Worm (Caenorhabditis elegans) whole organism, L1 larva: ENCODE data around the gene ceh-13.

Experiments
- C04F5.9 ChIP-seq: sonication (generic microtip); optimal IDR thresholded peaks from 2 replicates; lab custom pipeline; 2016; ENCODE audit warnings: missing genetic modification characterization, missing compliant biosample characterization
- C16A3.4 ChIP-seq: fragments of 150-350 bp; optimal IDR thresholded peaks from 2 replicates; lab custom pipeline; 2014; ENCODE audit warnings: missing biosample characterization, missing genetic modification characterization
- C34B4.2 ChIP-seq: sonication (generic microtip); optimal IDR thresholded peaks from 2 replicates; lab custom pipeline; 2017; ENCODE audit warnings: mild to moderate bottlenecking, missing genetic modification characterization, missing compliant biosample characterization
- Y116A8C.19 ChIP-seq: sonication (generic microtip); optimal IDR thresholded peaks from 2 replicates; lab custom pipeline; 2016; ENCODE audit warnings: missing compliant biosample characterization, missing genetic modification characterization, borderline replicate concordance
- aha-1 ChIP-seq: fragments of 150-350 bp; optimal IDR thresholded peaks from 2 replicates; lab custom pipeline; 2014; ENCODE audit warnings: missing biosample characterization, missing genetic modification characterization
- alr-1 ChIP-seq: fragments of 200-800 bp; sonication (Bioruptor generic); optimal IDR thresholded peaks from 2 replicates; lab custom pipeline; 2018; ENCODE audit warnings: borderline replicate concordance, mild to moderate bottlenecking, missing genetic modification characterization, missing compliant biosample characterization
- ama-1 ChIP-seq: fragments of 150-350 bp; optimal IDR thresholded peaks from 2 replicates; lab custom pipeline; 2014
- ceh-63 ChIP-seq: fragments of 200-800 bp; sonication (Bioruptor generic); optimal IDR thresholded peaks from 2 replicates; lab custom pipeline; 2018; ENCODE audit warnings: mild to moderate bottlenecking, missing genetic modification characterization, missing compliant biosample characterization
- ceh-8 ChIP-seq: fragments of 200-800 bp; sonication (Bioruptor generic); optimal IDR thresholded peaks from 2 replicates; lab custom pipeline; 2018; ENCODE audit warnings: mild to moderate bottlenecking, missing genetic modification characterization, moderate library complexity, missing compliant biosample characterization
- ceh-90 ChIP-seq: sonication (generic microtip); optimal IDR thresholded peaks from 2 replicates; lab custom pipeline; 2016; ENCODE audit warnings: missing genetic modification characterization, missing compliant biosample characterization
- fos-1 ChIP-seq: fragments of 150-350 bp; optimal IDR thresholded peaks from 2 replicates; lab custom pipeline; 2014; ENCODE audit warnings: missing biosample characterization, missing genetic modification characterization
- grh-1 ChIP-seq: fragments of 200-800 bp; sonication (Bioruptor generic); IDR thresholded peaks from 2 replicates; pipeline ENCODE4 v1.3.6; 2022; ENCODE audit warnings: missing genetic modification reagents, missing genetic modification characterization, missing compliant biosample characterization
- hlh-17 ChIP-seq: fragments of 200-800 bp; sonication (Bioruptor generic); optimal IDR thresholded peaks from 2 replicates; lab custom pipeline; 2018; ENCODE audit warnings: missing genetic modification characterization, mild to moderate bottlenecking, missing compliant biosample characterization, moderate library complexity, borderline replicate concordance
- hpl-2 ChIP-seq: fragments of 150-350 bp; optimal IDR thresholded peaks from 2 replicates; lab custom pipeline; 2014; ENCODE audit warnings: missing biosample characterization, missing genetic modification reagents, missing genetic modification characterization
- isw-1 ChIP-seq: fragments of 200-800 bp; sonication (Bioruptor generic); IDR thresholded peaks from 2 replicates; pipeline ENCODE4 v1.3.6; 2022; ENCODE audit warnings: missing genetic modification characterization, missing compliant biosample characterization
- lin-13 ChIP-seq: fragments of 150-350 bp; optimal IDR thresholded peaks from 2 replicates; lab custom pipeline; 2014; ENCODE audit warnings: missing biosample characterization, missing genetic modification reagents, missing genetic modification characterization
- lin-15B ChIP-seq: fragments of 150-350 bp; sonication (generic microtip); optimal IDR thresholded peaks from 3 replicates; lab custom pipeline; 2014; ENCODE audit warnings: missing biosample characterization, missing genetic modification characterization
- lin-39 ChIP-seq: fragments of 150-350 bp; optimal IDR thresholded peaks from 2 replicates; lab custom pipeline; 2014; ENCODE audit warnings: missing biosample characterization, missing genetic modification reagents, missing genetic modification characterization
- lir-3 ChIP-seq: sonication (generic microtip); optimal IDR thresholded peaks from 2 replicates; lab custom pipeline; 2016; ENCODE audit warnings: mild to moderate bottlenecking, missing genetic modification characterization, moderate library complexity, missing compliant biosample characterization; ENCODE audit not compliant: poor library complexity
- mab-9 ChIP-seq: fragments of 200-800 bp; sonication (Bioruptor generic); IDR thresholded peaks from 2 replicates; pipeline ENCODE4 v1.3.6; 2022; ENCODE audit warnings: missing genetic modification reagents, missing genetic modification characterization, missing compliant biosample characterization
- mdl-1 ChIP-seq, 2 experiments: fragments of 150-350 bp; optimal IDR thresholded peaks; 2 replicates each; lab custom pipeline; 2014 to 2017; ENCODE audit warnings: missing biosample characterization in 2 of 2, missing genetic modification characterization in 2 of 2, inconsistent platforms in 1 of 2
- mef-2 ChIP-seq: fragments of 150-350 bp; optimal IDR thresholded peaks from 2 replicates; lab custom pipeline; 2014; ENCODE audit warnings: missing biosample characterization, missing genetic modification characterization
- nhr-19 ChIP-seq: fragments of 200-800 bp; sonication (Bioruptor generic); conservative IDR thresholded peaks from 2 replicates; pipeline ENCODE4 v1.3.6; 2022; ENCODE audit warnings: missing genetic modification characterization, missing compliant biosample characterization
- nhr-237 ChIP-seq: fragments of 150-350 bp; optimal IDR thresholded peaks from 2 replicates; lab custom pipeline; 2014; ENCODE audit warnings: missing biosample characterization, missing genetic modification characterization
- nhr-28 ChIP-seq: fragments of 150-350 bp; optimal IDR thresholded peaks from 2 replicates; lab custom pipeline; 2014; ENCODE audit warnings: missing biosample characterization, missing genetic modification characterization
- nhr-85 ChIP-seq: sonication (generic microtip); peaks from one replicate; lab custom pipeline; 2016; ENCODE audit warnings: missing genetic modification characterization, inconsistent platforms, missing compliant biosample characterization
- pag-3 ChIP-seq: sonication (generic microtip); optimal IDR thresholded peaks from 2 replicates; lab custom pipeline; 2017; ENCODE audit warnings: missing genetic modification characterization, mild to moderate bottlenecking, missing compliant biosample characterization, antibody characterized with exemption, borderline replicate concordance; ENCODE audit not compliant: insufficient read depth
- pqm-1 ChIP-seq: sonication (generic microtip); optimal IDR thresholded peaks from 3 replicates; lab custom pipeline; 2017; ENCODE audit warnings: missing biosample characterization, missing genetic modification characterization
- rnt-1 ChIP-seq: sonication (generic microtip); optimal IDR thresholded peaks from 2 replicates; lab custom pipeline; 2016; ENCODE audit warnings: mild to moderate bottlenecking, missing genetic modification characterization, moderate library complexity, missing compliant biosample characterization
- skn-1 ChIP-seq: fragments of 150-350 bp; optimal IDR thresholded peaks from 2 replicates; lab custom pipeline; 2014; ENCODE audit warnings: missing biosample characterization, missing genetic modification characterization
- snpc-4 ChIP-seq: fragments of 150-350 bp; optimal IDR thresholded peaks from 2 replicates; lab custom pipeline; 2014; ENCODE audit warnings: missing biosample characterization, missing genetic modification characterization
- sox-4 ChIP-seq: sonication (generic microtip); optimal IDR thresholded peaks from 2 replicates; lab custom pipeline; 2016; ENCODE audit warnings: missing genetic modification characterization, missing compliant biosample characterization
- sup-37 ChIP-seq: fragments of 200-800 bp; sonication (Bioruptor generic); optimal IDR thresholded peaks from 2 replicates; lab custom pipeline; 2018; ENCODE audit warnings: mild to moderate bottlenecking, missing genetic modification characterization, missing compliant biosample characterization
- swsn-7 ChIP-seq: sonication (generic microtip); optimal IDR thresholded peaks from 2 replicates; lab custom pipeline; 2016; ENCODE audit warnings: missing genetic modification characterization, missing compliant biosample characterization
- tbx-2 ChIP-seq: sonication (generic microtip); optimal IDR thresholded peaks from 2 replicates; lab custom pipeline; 2016; ENCODE audit warnings: missing genetic modification characterization, missing compliant biosample characterization
- tlp-1 ChIP-seq: fragments of 150-350 bp; optimal IDR thresholded peaks from 2 replicates; lab custom pipeline; 2014; ENCODE audit warnings: missing biosample characterization, missing genetic modification characterization
- unc-130 ChIP-seq: fragments of 150-350 bp; optimal IDR thresholded peaks from 2 replicates; lab custom pipeline; 2017; ENCODE audit warnings: missing biosample characterization, missing genetic modification characterization, inconsistent platforms
- xbp-1 ChIP-seq: sonication (generic microtip); optimal IDR thresholded peaks from 2 replicates; lab custom pipeline; 2016; ENCODE audit warnings: missing genetic modification characterization, missing compliant biosample characterization
- zip-4 ChIP-seq: fragments of 200-800 bp; sonication (Bioruptor generic); optimal IDR thresholded peaks from 2 replicates; lab custom pipeline; 2018; ENCODE audit warnings: mild to moderate bottlenecking, missing genetic modification characterization, moderate library complexity, missing compliant biosample characterization
- ztf-4 ChIP-seq: fragments of 150-350 bp; optimal IDR thresholded peaks from 2 replicates; lab custom pipeline; 2014; ENCODE audit warnings: missing biosample characterization, missing genetic modification characterization

ceh-13 gene

DNA sequence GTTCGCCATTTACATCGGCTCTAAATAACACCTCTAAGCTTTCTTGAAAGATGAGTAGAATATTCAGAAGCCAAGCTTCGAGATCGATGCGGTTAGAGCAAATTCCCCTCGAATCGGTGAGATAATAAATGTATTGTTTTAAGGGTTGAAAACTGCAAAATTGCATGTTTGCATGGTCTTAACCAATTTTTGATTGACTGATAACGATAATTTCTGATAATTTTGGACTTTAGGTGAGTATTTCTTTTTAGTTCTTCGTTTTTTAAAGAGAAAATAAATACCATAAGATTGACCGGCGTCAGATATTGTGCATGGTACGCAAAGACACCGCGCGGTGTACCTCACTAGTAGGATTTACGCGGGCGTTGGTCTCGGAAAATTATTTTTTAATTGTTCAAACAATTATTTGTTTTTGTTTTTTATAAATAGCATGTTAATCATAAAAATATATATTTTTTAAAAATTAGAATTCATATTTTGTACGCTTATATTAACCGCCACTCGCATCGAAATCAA is 28.7 kb downstream of the ceh-13 start, which contains the start of gene cup-5 (continued):
- TF ChIP-seq aha-1 (tag; lab: Kevin White, UChicago) (no peak), ztf-4 (tag; lab: Kevin White, UChicago) (no peak), tlp-1 (no peak), C16A3.4 (tag; lab: Kevin White, UChicago) (peak; percentile 32), swsn-7 (tag; lab: Kevin White, UChicago) (peak; percentile 41), mef-2 (tag; lab: Kevin White, UChicago) (no peak), mab-9 (no peak), alr-1 (tag; lab: Kevin White, UChicago) (no peak), skn-1 (tag; lab: Kevin White, UChicago) (no peak), lin-15B (tag; lab: Kevin White, UChicago) (no peak), nhr-19 (peak; percentile 32; the same call in 1 of the 2 replicates), hpl-2 (no peak), hlh-17 (GFP tag; lab: Kevin White, UChicago) (no peak), nhr-237 (no peak), sox-4 (tag; lab: Kevin White, UChicago) (no peak), pqm-1 (tag; lab: Kevin White, UChicago) (no peak), mdl-1 (tag; optimal IDR thresholded peaks at IDR 0.05; lab: Kevin White, UChicago) (no peak), snpc-4 (tag; lab: Kevin White, UChicago) (no peak), tbx-2 (tag; lab: Kevin White, UChicago) (peak; percentile 14), isw-1 (GFP tag; lab: Robert Waterston, UW) (no peak), nhr-85 (tag; lab: Kevin White, UChicago) (peak; percentile 49), grh-1 (no peak), pag-3 (no peak), rnt-1 (tag; lab: Kevin White, UChicago) (peak; percentile 38), lin-13 (GFP tag; lab: Kevin White, UChicago) (no peak), unc-130 (tag; lab: Kevin White, UChicago) (peak; percentile 28), nhr-28 (tag; lab: Kevin White, UChicago) (no peak), xbp-1 (peak; percentile 30), ceh-90 (tag; lab: Kevin White, UChicago) (no peak), C04F5.9 (tag; lab: Kevin White, UChicago) (no peak), ama-1 (lab: Kevin White, UChicago) (no peak), C34B4.2 (no peak), ceh-63 (no peak), fos-1 (tag; lab: Kevin White, UChicago) (no peak), lir-3 (tag; lab: Kevin White, UChicago) (no peak), sup-37 (GFP tag; lab: Kevin White, UChicago) (no peak), Y116A8C.19 (tag; lab: Kevin White, UChicago) (no peak), lin-39 (tag; lab: Kevin White, UChicago) (no peak), zip-4 (GFP tag; lab: Kevin White, UChicago) (no peak)

DNA sequence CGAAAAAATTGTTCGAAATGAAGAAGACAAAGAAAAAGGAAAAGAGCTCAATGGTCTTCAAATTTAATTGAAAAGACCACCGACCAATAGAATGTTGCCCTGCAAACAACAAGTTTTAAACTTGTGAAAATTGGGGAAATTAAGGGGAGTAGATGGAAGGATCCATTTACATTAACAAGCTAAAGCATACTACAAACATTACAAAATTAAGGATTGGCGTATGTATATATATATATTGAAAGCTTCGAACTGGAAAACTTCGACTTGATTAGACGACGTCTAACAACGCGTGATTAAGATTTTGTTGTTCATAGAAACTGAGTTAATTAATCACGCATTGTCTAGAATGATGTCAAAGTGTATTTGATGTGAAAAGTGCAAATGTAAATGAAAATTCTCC is 32.8 kb downstream of the ceh-13 start, which contains the start of gene R13A5.15:
TSS of gene R13A5.15 (minus strand) at position 101 of the 400 bp plus-strand sequence.
- TF ChIP-seq fos-1 (tag; lab: Kevin White, UChicago) (no peak), ceh-8 (GFP tag; lab: Kevin White, UChicago) (peak; percentile 30)
